Fruit fly (Drosophila melanogaster) whole organism, embryonic: ENCODE measurements around the gene CG13601.

ENCODE experiments used
- CG11093 ChIP-seq: fragments of 200-800 bp; sonication (Bioruptor generic); IDR thresholded peaks from 3 replicates; pipeline ENCODE4 v1.3.6; 2022; ENCODE audit warnings: missing biosample characterization, missing genetic modification characterization
- CG11560 ChIP-seq: fragments of 200-800 bp; sonication (Bioruptor generic); IDR thresholded peaks from 3 replicates; pipeline ENCODE4 v1.3.6; 2022; ENCODE audit warnings: missing biosample characterization, missing genetic modification characterization
- CG12659 ChIP-seq: fragments of 200-800 bp; sonication (Bioruptor generic); optimal IDR thresholded peaks from 3 replicates; lab custom pipeline; 2017; ENCODE audit warnings: mild to moderate bottlenecking, missing biosample characterization, missing genetic modification reagents, missing genetic modification characterization
- CG16813 ChIP-seq: fragments of 200-800 bp; sonication (Bioruptor generic); IDR thresholded peaks from 3 replicates; pipeline ENCODE4 v1.3.6; 2022; ENCODE audit warnings: missing biosample characterization, missing genetic modification characterization; ENCODE audit not compliant: partially characterized antibody
- CG18619 ChIP-seq: fragments of 200-800 bp; sonication (Bioruptor generic); optimal IDR thresholded peaks from 3 replicates; lab custom pipeline; 2017; ENCODE audit warnings: missing biosample characterization, mild to moderate bottlenecking, missing genetic modification characterization
- CG2129 ChIP-seq: fragments of 200-800 bp; sonication (Bioruptor generic); IDR thresholded peaks from 2 replicates; pipeline ENCODE4 v1.3.6; 2022; ENCODE audit warnings: missing biosample characterization, missing genetic modification characterization; ENCODE audit not compliant: partially characterized antibody
- CG32767 ChIP-seq: fragments of 200-800 bp; sonication (Bioruptor generic); IDR thresholded peaks from 2 replicates; pipeline ENCODE4 v1.3.6; 2022; ENCODE audit warnings: missing biosample characterization, missing genetic modification characterization
- CG32772 ChIP-seq: fragments of 200-800 bp; sonication (Bioruptor generic); IDR thresholded peaks from 2 replicates; pipeline ENCODE4 v1.3.6; 2022; ENCODE audit warnings: missing biosample characterization, missing genetic modification characterization
- CG5953 ChIP-seq: fragments of 200-800 bp; sonication (Bioruptor generic); IDR thresholded peaks from 2 replicates; pipeline ENCODE4 v1.3.6; 2022; ENCODE audit warnings: missing biosample characterization, missing genetic modification characterization
- CG6854 ChIP-seq: fragments of 200-800 bp; sonication (Bioruptor generic); optimal IDR thresholded peaks from 3 replicates; lab custom pipeline; 2017; ENCODE audit warnings: missing biosample characterization, mild to moderate bottlenecking, missing genetic modification characterization
- CG7745 ChIP-seq: fragments of 200-800 bp; sonication (Bioruptor generic); optimal IDR thresholded peaks from 2 replicates; lab custom pipeline; 2018; ENCODE audit warnings: missing biosample characterization, mild to moderate bottlenecking, missing genetic modification characterization, moderate library complexity
- CG8388 ChIP-seq: fragments of 200-800 bp; sonication (Bioruptor generic); optimal IDR thresholded peaks from 2 replicates; lab custom pipeline; 2019; ENCODE audit warnings: missing biosample characterization, mild to moderate bottlenecking, missing genetic modification characterization, moderate library complexity
- Dbx ChIP-seq: fragments of 200-800 bp; sonication (Bioruptor generic); IDR thresholded peaks from 3 replicates; pipeline ENCODE4 v1.3.6; 2022; ENCODE audit warnings: missing biosample characterization, missing genetic modification characterization
- Dip2 ChIP-seq: fragments of 200-800 bp; sonication (Bioruptor generic); IDR thresholded peaks from 2 replicates; pipeline ENCODE4 v1.3.6; 2022; ENCODE audit warnings: missing biosample characterization, missing genetic modification characterization
- E2f1 ChIP-seq: fragments of 200-800 bp; sonication (Bioruptor generic); IDR thresholded peaks from 2 replicates; pipeline ENCODE4 v1.3.6; 2022; ENCODE audit warnings: missing biosample characterization, missing genetic modification characterization
- E2f2 ChIP-seq: fragments of 200-800 bp; sonication (Bioruptor generic); IDR thresholded peaks from 2 replicates; pipeline ENCODE4 v1.3.6; 2022; ENCODE audit warnings: missing biosample characterization, missing genetic modification characterization
- Eip74EF ChIP-seq, 2 experiments: fragments of 200-800 bp in 1 of 2; fragments of >200 bp in 1 of 2; sonication (Bioruptor generic) in 1 of 2; optimal IDR thresholded peaks; 2 replicates each; lab custom pipeline; 2017 to 2019; ENCODE audit warnings: missing biosample characterization in 2 of 2, missing genetic modification characterization in 2 of 2, mild to moderate bottlenecking in 1 of 2, moderate library complexity in 1 of 2
- Ets65A ChIP-seq: fragments of 200-800 bp; sonication (Bioruptor generic); peaks from one replicate; lab custom pipeline; 2016; ENCODE audit warnings: missing biosample characterization, missing genetic modification characterization
- Fer2 ChIP-seq: fragments of 200-800 bp; sonication (Bioruptor generic); optimal IDR thresholded peaks from 2 replicates; lab custom pipeline; 2018; ENCODE audit warnings: missing biosample characterization, mild to moderate bottlenecking, missing genetic modification characterization, moderate library complexity
- GATAe ChIP-seq: fragments of 200-800 bp; sonication (Bioruptor generic); conservative IDR thresholded peaks from 2 replicates; pipeline ENCODE4 v1.3.6; 2022; ENCODE audit warnings: missing biosample characterization, missing genetic modification characterization
- H2.0 ChIP-seq: fragments of 200-800 bp; sonication (Bioruptor generic); IDR thresholded peaks from 2 replicates; pipeline ENCODE4 v1.3.6; 2022; ENCODE audit warnings: missing biosample characterization, missing genetic modification characterization
- HmgZ ChIP-seq: fragments of 200-800 bp; sonication (Bioruptor generic); optimal IDR thresholded peaks from 2 replicates; lab custom pipeline; 2018; ENCODE audit warnings: missing biosample characterization, mild to moderate bottlenecking, missing genetic modification characterization
- Hr3 ChIP-seq: fragments of 200-800 bp; sonication (Bioruptor generic); optimal IDR thresholded peaks from 3 replicates; lab custom pipeline; 2016; ENCODE audit warnings: missing biosample characterization, missing genetic modification characterization
- Jarid2 ChIP-seq: fragments of 200-800 bp; sonication (Bioruptor generic); optimal IDR thresholded peaks from 3 replicates; lab custom pipeline; 2017; ENCODE audit warnings: mild to moderate bottlenecking, missing biosample characterization, missing genetic modification reagents, missing genetic modification characterization
- Med ChIP-seq: fragments of 200-800 bp; sonication (Bioruptor generic); peaks from one replicate; lab custom pipeline; 2016; ENCODE audit warnings: missing biosample characterization, missing genetic modification characterization, mild to moderate bottlenecking, inconsistent platforms, moderate library complexity
- NFAT ChIP-seq: fragments of 200-800 bp; sonication (Bioruptor generic); IDR thresholded peaks from 2 replicates; pipeline ENCODE4 v1.3.6; 2022; ENCODE audit warnings: missing biosample characterization, missing genetic modification characterization
- Oaz ChIP-seq: fragments of 200-800 bp; sonication (Bioruptor generic); IDR thresholded peaks from 2 replicates; pipeline ENCODE4 v1.3.6; 2022; ENCODE audit warnings: missing biosample characterization, missing genetic modification characterization
- Poxn ChIP-seq: fragments of 200-800 bp; sonication (Bioruptor generic); IDR thresholded peaks from 2 replicates; pipeline ENCODE4 v1.3.6; 2022; ENCODE audit warnings: missing biosample characterization, missing genetic modification characterization
- Stat92E ChIP-seq, 3 experiments: fragments of >200 bp in 2 of 3; fragments of 200-800 bp in 1 of 3; sonication (Bioruptor generic) in 1 of 3; optimal IDR thresholded peaks; 2 replicates each; lab custom pipeline; 2017 to 2019; ENCODE audit warnings: missing biosample characterization in 3 of 3, missing genetic modification characterization in 3 of 3, mild to moderate bottlenecking in 1 of 3, moderate library complexity in 1 of 3
- Trl ChIP-seq, 3 experiments: fragments of >200 bp in 2 of 3; fragments of 200-800 bp in 1 of 3; sonication (Bioruptor generic) in 1 of 3; optimal IDR thresholded peaks; 2 replicates in 1 of 3; 3 replicates in 2 of 3; lab custom pipeline; 2016 to 2017; ENCODE audit warnings: missing biosample characterization in 1 of 3, missing genetic modification characterization in 1 of 3
- az2 ChIP-seq: fragments of 200-800 bp; sonication (Bioruptor generic); optimal IDR thresholded peaks from 3 replicates; lab custom pipeline; 2016; ENCODE audit warnings: missing biosample characterization, missing genetic modification characterization
- bigmax ChIP-seq: fragments of 200-800 bp; sonication (Bioruptor generic); optimal IDR thresholded peaks from 2 replicates; lab custom pipeline; 2018; ENCODE audit warnings: missing biosample characterization, mild to moderate bottlenecking, missing genetic modification characterization
- caup ChIP-seq: fragments of 200-800 bp; sonication (Bioruptor generic); optimal IDR thresholded peaks from 3 replicates; lab custom pipeline; 2017; ENCODE audit warnings: missing biosample characterization, mild to moderate bottlenecking, missing genetic modification characterization, moderate library complexity; ENCODE audit not compliant: severe bottlenecking
- crol ChIP-seq: fragments of 200-800 bp; sonication (Bioruptor generic); IDR thresholded peaks from 2 replicates; pipeline ENCODE4 v1.3.6; 2022; ENCODE audit warnings: missing biosample characterization, missing genetic modification characterization
- danr ChIP-seq: fragments of 200-800 bp; sonication (Bioruptor generic); IDR thresholded peaks from 2 replicates; pipeline ENCODE4 v1.3.6; 2022; ENCODE audit warnings: missing biosample characterization, missing genetic modification characterization
- dmrt99B ChIP-seq: fragments of 200-800 bp; sonication (Bioruptor generic); optimal IDR thresholded peaks from 2 replicates; lab custom pipeline; 2018; ENCODE audit warnings: missing biosample characterization, mild to moderate bottlenecking, missing genetic modification characterization, moderate library complexity
- eve ChIP-seq, 2 experiments: fragments of >200 bp; optimal IDR thresholded peaks; 2 replicates each; lab custom pipeline; 2017; ENCODE audit warnings: missing biosample characterization in 2 of 2, missing genetic modification characterization in 2 of 2
- exex ChIP-seq: fragments of 200-800 bp; sonication (Bioruptor generic); optimal IDR thresholded peaks from 4 replicates; lab custom pipeline; 2018; ENCODE audit warnings: missing biosample characterization, mild to moderate bottlenecking, missing genetic modification characterization, moderate library complexity
- gem ChIP-seq: fragments of 200-800 bp; sonication (Bioruptor generic); optimal IDR thresholded peaks from 2 replicates; lab custom pipeline; 2019; ENCODE audit warnings: missing biosample characterization, mild to moderate bottlenecking, missing genetic modification characterization, moderate library complexity
- gsb ChIP-seq: fragments of 200-800 bp; sonication (Bioruptor generic); IDR thresholded peaks from 2 replicates; pipeline ENCODE4 v1.3.6; 2022; ENCODE audit warnings: missing biosample characterization, missing genetic modification characterization
- nom ChIP-seq: fragments of 200-800 bp; sonication (Bioruptor generic); optimal IDR thresholded peaks from 2 replicates; lab custom pipeline; 2017; ENCODE audit warnings: missing biosample characterization, missing genetic modification characterization, mild to moderate bottlenecking, moderate library complexity, missing genetic modification reagents
- onecut ChIP-seq: fragments of 200-800 bp; sonication (Bioruptor generic); IDR thresholded peaks from 2 replicates; pipeline ENCODE4 v1.3.6; 2022; ENCODE audit warnings: missing biosample characterization, missing genetic modification characterization
- pfk ChIP-seq: fragments of 200-800 bp; sonication (Bioruptor generic); optimal IDR thresholded peaks from 2 replicates; lab custom pipeline; 2018; ENCODE audit warnings: missing biosample characterization, mild to moderate bottlenecking, missing genetic modification characterization, moderate library complexity
- pnt ChIP-seq: fragments of 200-800 bp; sonication (Bioruptor generic); optimal IDR thresholded peaks from 3 replicates; lab custom pipeline; 2016; ENCODE audit warnings: missing biosample characterization, missing genetic modification characterization
- pzg ChIP-seq: fragments of 200-800 bp; sonication (Bioruptor generic); optimal IDR thresholded peaks from 3 replicates; lab custom pipeline; 2018; ENCODE audit warnings: missing biosample characterization, mild to moderate bottlenecking, missing genetic modification characterization, moderate library complexity
- row ChIP-seq: fragments of 200-800 bp; sonication (Bioruptor generic); IDR thresholded peaks from 3 replicates; pipeline ENCODE4 v1.3.6; 2022; ENCODE audit warnings: missing biosample characterization, missing genetic modification characterization
- scrt ChIP-seq: fragments of 200-800 bp; sonication (Bioruptor generic); optimal IDR thresholded peaks from 2 replicates; lab custom pipeline; 2018; ENCODE audit warnings: missing biosample characterization, mild to moderate bottlenecking, missing genetic modification characterization, moderate library complexity
- ttk ChIP-seq: fragments of 200-800 bp; sonication (Bioruptor generic); IDR thresholded peaks from 2 replicates; pipeline ENCODE4 v2.1.2; 2022; ENCODE audit warnings: missing biosample characterization, missing genetic modification characterization
- tup ChIP-seq: fragments of 200-800 bp; sonication (Bioruptor generic); optimal IDR thresholded peaks from 2 replicates; lab custom pipeline; 2016; ENCODE audit warnings: missing biosample characterization, mild to moderate bottlenecking, missing genetic modification characterization, moderate library complexity
- yki ChIP-seq: fragments of >200 bp; optimal IDR thresholded peaks from 3 replicates; lab custom pipeline; 2018
- zfh1 ChIP-seq: fragments of 200-800 bp; sonication (Bioruptor generic); IDR thresholded peaks from 3 replicates; pipeline ENCODE4 v1.3.6; 2022; ENCODE audit warnings: missing biosample characterization, missing genetic modification characterization

CG13601 gene

DNA sequence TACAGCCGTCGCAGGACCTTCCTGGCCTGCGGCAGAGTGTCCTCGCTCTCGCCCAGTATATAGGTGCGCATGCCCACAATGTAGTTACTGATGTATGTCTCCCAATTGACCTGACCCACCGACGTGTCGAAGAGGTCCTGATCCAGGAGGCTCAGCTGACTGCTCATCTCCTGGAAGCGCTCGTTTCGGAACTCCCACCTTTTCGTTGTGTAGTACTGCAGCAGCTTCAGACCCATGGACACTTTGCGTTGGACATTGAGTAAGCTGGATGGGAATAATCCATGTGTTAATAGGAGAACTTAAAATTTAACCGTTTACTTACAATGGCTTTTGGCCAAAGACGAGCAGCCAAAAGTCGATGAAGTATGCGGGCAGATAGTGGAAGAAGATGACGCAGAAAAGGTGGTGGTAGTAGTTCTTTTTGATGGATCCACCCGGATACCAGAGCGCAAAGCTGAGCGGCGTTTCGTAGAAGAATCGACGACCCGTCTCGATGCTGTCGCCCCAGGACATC is 16.5 kb upstream of the CG13601 start:
- TF ChIP-seq gem (tag; lab: Kevin White, UChicago) (no peak), CG2129 (GFP tag; lab: Robert Waterston, UW) (no peak), CG32772 (GFP tag; lab: Robert Waterston, UW) (no peak), Poxn (GFP tag; lab: Robert Waterston, UW) (no peak), CG8388 (GFP tag; lab: Kevin White, UChicago) (no peak), row (GFP tag; lab: Robert Waterston, UW) (no peak), scrt (GFP tag; lab: Kevin White, UChicago) (no peak), Eip74EF (GFP tag; optimal IDR thresholded peaks at IDR 0.05; lab: Kevin White, UChicago) (no peak), onecut (GFP tag; lab: Robert Waterston, UW) (no peak), caup (GFP tag; lab: Kevin White, UChicago) (no peak), CG7745 (no peak), ttk (GFP tag; lab: Robert Waterston, UW) (no peak), az2 (GFP tag; lab: Kevin White, UChicago) (no peak), Med (peak; percentile 50), dmrt99B (tag; lab: Kevin White, UChicago) (no peak), Ets65A (GFP tag; lab: Kevin White, UChicago) (peak; percentile 92), HmgZ (tag; lab: Kevin White, UChicago) (no peak), CG32767 (no peak), CG12659 (no peak), Dip2 (GFP tag; lab: Robert Waterston, UW) (no peak), Oaz (GFP tag; lab: Robert Waterston, UW) (0 out of 2 replicates have a peak, but pooled peaks have one; percentile 9), CG11093 (GFP tag; lab: Robert Waterston, UW) (no peak), H2.0 (GFP tag; lab: Robert Waterston, UW) (no peak), CG18619 (GFP tag; lab: Kevin White, UChicago) (no peak), tup (GFP tag; lab: Kevin White, UChicago) (no peak), E2f1 (GFP tag; lab: Robert Waterston, UW) (no peak), Dbx (GFP tag; lab: Robert Waterston, UW) (no peak), Stat92E (GFP tag; optimal IDR thresholded peaks at IDR 0.05; lab: Kevin White, UChicago) (no peak), Jarid2 (GFP tag; lab: Kevin White, UChicago) (no peak), GATAe (GFP tag; lab: Robert Waterston, UW) (no peak), Trl (optimal IDR thresholded peaks at IDR 0.05; lab: Kevin White, UChicago) (no peak), Trl (GFP tag; optimal IDR thresholded peaks at IDR 0.05; lab: Kevin White, UChicago) (no peak), Hr3 (GFP tag; lab: Kevin White, UChicago) (no peak), CG6854 (peak; percentile 29), crol (no peak), danr (GFP tag; lab: Robert Waterston, UW) (no peak), E2f2 (GFP tag; lab: Robert Waterston, UW) (no peak), pfk (no peak), eve (GFP tag; optimal IDR thresholded peaks at IDR 0.05; lab: Kevin White, UChicago) (peak in 1 of 2 experiments; percentile 5), CG5953 (GFP tag; lab: Robert Waterston, UW) (0 out of 2 replicates have a peak, but pooled peaks have one; percentile 37), exex (no peak), NFAT (GFP tag; lab: Robert Waterston, UW) (no peak), gsb (GFP tag; lab: Robert Waterston, UW) (no peak), bigmax (GFP tag; lab: Kevin White, UChicago) (no peak), zfh1 (GFP tag; lab: Robert Waterston, UW) (no peak), pzg (no peak), CG11560 (tag; lab: Robert Waterston, UW) (no peak), yki (lab: Kevin White, UChicago) (no peak), pnt (GFP tag; lab: Kevin White, UChicago) (peak; percentile 25), CG16813 (GFP tag; lab: Robert Waterston, UW) (no peak), Fer2 (tag; lab: Kevin White, UChicago) (no peak), nom (no peak)
